Fruit fly (Drosophila melanogaster) whole organism, larva: ENCODE data around the gene Nepl21.

Experiments
- noc ChIP-seq: fragments of 200-800 bp; sonication (Bioruptor generic); optimal IDR thresholded peaks from 3 replicates; lab custom pipeline; 2019; ENCODE audit warnings: missing biosample characterization, mild to moderate bottlenecking, missing genetic modification characterization, moderate library complexity

The Nepl21 gene

dm6 chr3R:28889427-28889736, 5.9 kb downstream of the Nepl21 start:
- TF ChIP-seq noc: no peak

dm6 chr3R:28891513-28892097, 8.1 kb downstream of the Nepl21 start:
- TF ChIP-seq noc: no peak

- no peak for TF ChIP-seq noc
These were observed 11.5 kb downstream of the Nepl21 start for dm6 chr3R:28895014-28895413.

dm6 chr3R:28897891-28898290, 14.4 kb downstream of the Nepl21 start:
- TF ChIP-seq noc: no peak

dm6 chr3R:28898921-28899545, 15.5 kb downstream of the Nepl21 start:
- no peak for TF ChIP-seq noc

dm6 chr3R:28901468-28902163, 18.1 kb downstream of the Nepl21 start:
- TF ChIP-seq noc: no peak

- no peak for TF ChIP-seq noc
These were observed 19.9 kb downstream of the Nepl21 start for dm6 chr3R:28903392-28903791.

dm6 chr3R:28904174-28904573, 20.7 kb downstream of the Nepl21 start:
- TF ChIP-seq noc: no peak

- peak; percentile 67 for TF ChIP-seq noc
These were observed 21.4 kb downstream of the Nepl21 start for dm6 chr3R:28904816-28905435.

dm6 chr3R:28911758-28912157, 28.3 kb downstream of the Nepl21 start:
- peak; percentile 16 for TF ChIP-seq noc

- no peak for TF ChIP-seq noc
These were observed 29.5 kb downstream of the Nepl21 start for dm6 chr3R:28913039-28913438.

dm6 chr3R:28913890-28914750, 30.6 kb downstream of the Nepl21 start:
- no peak for TF ChIP-seq noc

dm6 chr3R:28922744-28923143, 39.3 kb downstream of the Nepl21 start, which contains the start of gene CG11828:
Gene CG11828, plus strand, starts transcription at chr3R:28923044.
- TF ChIP-seq noc: no peak
